Worm (Caenorhabditis elegans): Measurements from ENCODE around the gene unc-60.

DNA sequence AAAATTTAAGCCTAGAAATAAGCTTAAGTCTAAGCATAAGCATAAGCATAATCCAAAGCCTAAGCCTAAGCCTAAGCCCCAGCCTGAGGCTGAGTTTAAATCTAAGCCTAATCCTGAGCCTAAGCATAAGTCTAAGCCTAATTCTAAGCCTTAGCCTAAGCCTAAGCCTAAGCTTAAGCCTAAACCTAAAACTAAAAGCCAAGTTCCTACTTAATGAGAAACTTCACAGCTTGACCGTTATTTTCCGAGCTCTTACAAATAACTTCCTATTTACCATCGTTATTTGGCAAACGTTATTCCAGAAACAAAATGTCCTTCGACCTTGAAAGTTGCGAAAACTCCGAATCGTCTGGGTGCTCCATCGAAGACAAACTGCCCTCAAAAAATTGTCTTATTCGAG, 6.9 kb downstream of the unc-60 start, which contains the start of gene C38C3.4:
- TF ChIP-seq pha-4 (GFP tag; IDR thresholded peaks at IDR 0.05): no peak
- TF ChIP-seq pha-4 (tag; optimal IDR thresholded peaks at IDR 0.05): no peak
- no peak for TF ChIP-seq ceh-44 (GFP tag; IDR thresholded peaks at IDR 0.05)
- no peak for TF ChIP-seq nhr-28 (tag; optimal IDR thresholded peaks at IDR 0.05)
- no peak for TF ChIP-seq dve-1 (tag; optimal IDR thresholded peaks at IDR 0.05; ENCODE audit: insufficient read depth)
- TF ChIP-seq nhr-77 (tag; optimal IDR thresholded peaks at IDR 0.05): no peak

All from whole organism, L4 larva.